Worm (Caenorhabditis elegans): ENCODE results near the gene mdt-20.

mdt-20 gene

DNA sequence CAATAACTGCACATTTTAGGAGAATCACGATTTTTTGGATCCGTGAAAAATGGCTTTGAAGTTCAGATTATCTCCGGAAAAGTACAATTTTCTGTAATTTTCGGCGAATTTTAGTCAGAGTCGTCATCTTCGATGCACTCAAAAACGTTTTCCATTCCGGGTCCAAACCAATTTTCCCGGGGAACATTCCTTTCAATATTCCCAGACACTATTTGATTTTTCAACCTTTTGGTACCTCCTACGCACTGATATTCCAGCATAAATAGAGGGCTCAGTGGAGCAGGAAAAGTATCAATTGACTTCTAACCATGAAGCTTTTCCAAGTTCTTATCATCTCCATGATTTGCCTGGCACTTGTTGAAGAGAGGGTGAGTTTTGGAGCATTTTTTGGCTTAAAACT lies 44.0 kb downstream of the mdt-20 start, which contains the start of gene W09G12.6:
W09G12.6 (plus strand) TSS at position 301 of the 400 bp plus-strand sequence.
- no peak for TF ChIP-seq dao-5 (tag; optimal IDR thresholded peaks at IDR 0.05)
- TF ChIP-seq W03F9.2 (tag; optimal IDR thresholded peaks at IDR 0.05), result no peak
- no peak for TF ChIP-seq him-1 (tag; optimal IDR thresholded peaks at IDR 0.05)

- TF ChIP-seq W03F9.2 (tag; optimal IDR thresholded peaks at IDR 0.05), result no peak
- no peak for TF ChIP-seq dao-5 (tag; optimal IDR thresholded peaks at IDR 0.05)
- TF ChIP-seq him-1 (tag; optimal IDR thresholded peaks at IDR 0.05), result no peak
Measured at ce11 chrIV:1232419-1233145, 45.0 kb downstream of the mdt-20 start.

DNA sequence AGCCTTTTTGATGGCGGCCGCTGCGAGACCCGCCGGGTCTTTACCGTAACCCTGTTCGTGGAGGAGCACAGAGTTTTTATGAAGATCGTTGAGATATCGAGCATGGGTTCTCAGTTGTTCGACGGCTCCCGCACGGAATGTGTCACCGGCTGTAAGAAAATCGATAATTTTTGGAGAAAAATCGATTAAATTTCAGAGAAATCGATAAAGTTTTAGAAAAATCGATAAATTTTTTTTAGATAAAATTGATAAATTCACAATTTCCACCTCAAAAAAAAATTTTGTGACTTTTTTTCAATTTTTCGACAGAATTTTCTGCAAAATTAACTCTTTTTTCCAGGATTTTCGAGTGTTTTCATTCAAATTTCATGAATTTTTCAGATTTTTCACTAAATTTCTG lies 47.2 kb downstream of the mdt-20 start:
- TF ChIP-seq him-1 (tag; optimal IDR thresholded peaks at IDR 0.05) (no peak), W03F9.2 (tag; optimal IDR thresholded peaks at IDR 0.05) (no peak), dao-5 (tag; optimal IDR thresholded peaks at IDR 0.05) (no peak)

- TF ChIP-seq him-1 (tag; optimal IDR thresholded peaks at IDR 0.05) (no peak), dao-5 (tag; optimal IDR thresholded peaks at IDR 0.05) (no peak), W03F9.2 (tag; optimal IDR thresholded peaks at IDR 0.05) (no peak)
Measured at ce11 chrIV:1235785-1236184, 48.2 kb downstream of the mdt-20 start.

ce11 chrIV:1238147-1238546 lies 50.5 kb downstream of the mdt-20 start:
- TF ChIP-seq W03F9.2 (tag; optimal IDR thresholded peaks at IDR 0.05), result no peak
- no peak for TF ChIP-seq dao-5 (tag; optimal IDR thresholded peaks at IDR 0.05)
- no peak for TF ChIP-seq him-1 (tag; optimal IDR thresholded peaks at IDR 0.05)

- TF ChIP-seq W03F9.2 (tag; optimal IDR thresholded peaks at IDR 0.05), result no peak
- no peak for TF ChIP-seq him-1 (tag; optimal IDR thresholded peaks at IDR 0.05)
- TF ChIP-seq dao-5 (tag; optimal IDR thresholded peaks at IDR 0.05), result no peak
Measured at ce11 chrIV:1239686-1240085, 52.1 kb downstream of the mdt-20 start, which contains the start of gene F38A1.8. TSS of gene F38A1.8 (minus strand) at chrIV:1239852.
